Worm (Caenorhabditis elegans) whole organism, young adult: Measurements from ENCODE around the gene gcsh-1.

ENCODE experiments used
- B0019.2 ChIP-seq: fragments of 200-800 bp; sonication (Bioruptor generic); conservative IDR thresholded peaks from 2 replicates; pipeline ENCODE4 v1.3.6; 2022; ENCODE audit warnings: missing genetic modification reagents, missing genetic modification characterization, missing compliant biosample characterization
- D2030.7 ChIP-seq: fragments of 200-800 bp; sonication (Bioruptor generic); IDR thresholded peaks from 2 replicates; pipeline ENCODE4 v1.3.6; 2022; ENCODE audit warnings: missing genetic modification reagents, missing genetic modification characterization, missing compliant biosample characterization
- F10E7.11 ChIP-seq: sonication (generic microtip); optimal IDR thresholded peaks from 2 replicates; lab custom pipeline; 2017; ENCODE audit warnings: mild to moderate bottlenecking, missing genetic modification characterization, moderate library complexity, missing compliant biosample characterization
- F23B12.7 ChIP-seq: sonication (generic microtip); optimal IDR thresholded peaks from 2 replicates; lab custom pipeline; 2017; ENCODE audit warnings: missing genetic modification characterization, mild to moderate bottlenecking, missing compliant biosample characterization, antibody characterized with exemption, moderate library complexity; ENCODE audit not compliant: insufficient read depth
- F37B4.10 ChIP-seq: fragments of 200-800 bp; sonication (Bioruptor generic); IDR thresholded peaks from 2 replicates; pipeline ENCODE4 v1.3.6; 2022; ENCODE audit warnings: missing genetic modification characterization, missing compliant biosample characterization
- F55B11.4 ChIP-seq: sonication (generic microtip); optimal IDR thresholded peaks from 2 replicates; lab custom pipeline; 2016; ENCODE audit warnings: missing compliant biosample characterization, missing genetic modification characterization, borderline replicate concordance; ENCODE audit not compliant: insufficient read depth
- K11D2.4 ChIP-seq: fragments of 200-800 bp; sonication (Bioruptor generic); IDR thresholded peaks from 2 replicates; pipeline ENCODE4 v1.3.6; 2022; ENCODE audit warnings: missing genetic modification reagents, missing genetic modification characterization, missing compliant biosample characterization
- K12H6.12 ChIP-seq: fragments of 200-800 bp; sonication (Bioruptor generic); optimal IDR thresholded peaks from 2 replicates; lab custom pipeline; 2018; ENCODE audit warnings: mild to moderate bottlenecking, missing genetic modification characterization, missing compliant biosample characterization
- T07F8.4 ChIP-seq: sonication (generic microtip); optimal IDR thresholded peaks from 2 replicates; lab custom pipeline; 2016; ENCODE audit warnings: mild to moderate bottlenecking, missing genetic modification characterization, moderate library complexity, missing compliant biosample characterization
- T26A5.8 ChIP-seq: sonication (generic microtip); optimal IDR thresholded peaks from 2 replicates; lab custom pipeline; 2016; ENCODE audit warnings: missing genetic modification characterization, missing compliant biosample characterization
- Y53F4B.3 ChIP-seq: fragments of 200-800 bp; sonication (Bioruptor generic); IDR thresholded peaks from 2 replicates; pipeline ENCODE4 v1.3.6; 2022; ENCODE audit warnings: missing genetic modification reagents, missing genetic modification characterization, missing compliant biosample characterization
- Y53G8AR.9 ChIP-seq: fragments of 200-800 bp; sonication (Bioruptor generic); conservative IDR thresholded peaks from 2 replicates; pipeline ENCODE4 v1.3.6; 2022; ENCODE audit warnings: missing genetic modification reagents, missing genetic modification characterization, missing compliant biosample characterization
- akir-1 ChIP-seq: fragments of 200-800 bp; sonication (Bioruptor generic); optimal IDR thresholded peaks from 2 replicates; lab custom pipeline; 2018; ENCODE audit warnings: mild to moderate bottlenecking, missing genetic modification characterization, moderate library complexity, missing compliant biosample characterization
- ama-1 ChIP-seq, 3 experiments: fragments of 150-350 bp in 1 of 3; sonication (generic microtip) in 2 of 3; optimal IDR thresholded peaks; 2 replicates each; lab custom pipeline; 2014 to 2018; ENCODE audit warnings: missing biosample characterization in 2 of 3, missing genetic modification characterization in 2 of 3, missing genetic modification reagents in 2 of 3
- athp-1 ChIP-seq: sonication (generic microtip); optimal IDR thresholded peaks from 2 replicates; lab custom pipeline; 2017; ENCODE audit warnings: mild to moderate bottlenecking, missing genetic modification characterization, missing compliant biosample characterization
- bed-1 ChIP-seq: fragments of 200-800 bp; sonication (Bioruptor generic); IDR thresholded peaks from 2 replicates; pipeline ENCODE4 v1.3.6; 2022; ENCODE audit warnings: missing genetic modification reagents, missing genetic modification characterization, missing compliant biosample characterization
- cebp-1 ChIP-seq, 2 experiments: fragments of 200-800 bp in 1 of 2; sonication (Bioruptor generic) in 1 of 2; sonication (generic microtip) in 1 of 2; IDR thresholded peaks in 1 of 2; optimal IDR thresholded peaks in 1 of 2; 2 replicates each; pipeline versions ENCODE4 v1.3.6 to Lab custom; 2017 to 2022; ENCODE audit warnings: missing compliant biosample characterization in 2 of 2, missing genetic modification characterization in 2 of 2, mild to moderate bottlenecking in 1 of 2, missing genetic modification reagents in 1 of 2, moderate library complexity in 1 of 2
- ceh-40 ChIP-seq: fragments of 200-800 bp; sonication (Bioruptor generic); IDR thresholded peaks from 2 replicates; pipeline ENCODE4 v1.3.6; 2022; ENCODE audit warnings: missing genetic modification characterization, missing compliant biosample characterization
- ceh-79 ChIP-seq: sonication (generic microtip); optimal IDR thresholded peaks from 2 replicates; lab custom pipeline; 2017; ENCODE audit warnings: mild to moderate bottlenecking, missing genetic modification characterization, missing compliant biosample characterization
- ceh-91 ChIP-seq: fragments of 200-800 bp; sonication (Bioruptor generic); IDR thresholded peaks from 2 replicates; pipeline ENCODE4 v1.3.6; 2022; ENCODE audit warnings: missing genetic modification reagents, missing genetic modification characterization, missing compliant biosample characterization
- efl-1 ChIP-seq: fragments of 150-350 bp; optimal IDR thresholded peaks from 2 replicates; lab custom pipeline; 2014; ENCODE audit warnings: missing biosample characterization, missing genetic modification reagents, missing genetic modification characterization
- egl-44 ChIP-seq: fragments of 200-800 bp; sonication (Bioruptor generic); IDR thresholded peaks from 2 replicates; pipeline ENCODE4 v1.3.6; 2022; ENCODE audit warnings: missing genetic modification reagents, missing genetic modification characterization, missing compliant biosample characterization
- hrde-1 ChIP-seq: sonication (generic microtip); optimal IDR thresholded peaks from 2 replicates; lab custom pipeline; 2016; ENCODE audit warnings: missing genetic modification characterization, mild to moderate bottlenecking, missing compliant biosample characterization, moderate library complexity, missing genotype, missing genetic modification reagents, borderline replicate concordance
- hsf-1 ChIP-seq: fragments of 200-800 bp; sonication (Bioruptor generic); IDR thresholded peaks from 2 replicates; pipeline ENCODE4 v1.3.6; 2022; ENCODE audit warnings: missing genetic modification reagents, missing genetic modification characterization, missing compliant biosample characterization
- lag-1 ChIP-seq: fragments of 200-800 bp; sonication (Bioruptor generic); IDR thresholded peaks from 2 replicates; pipeline ENCODE4 v1.3.6; 2022; ENCODE audit warnings: missing genetic modification reagents, missing genetic modification characterization, missing compliant biosample characterization
- lin-26 ChIP-seq: fragments of 200-800 bp; sonication (Bioruptor generic); IDR thresholded peaks from 2 replicates; pipeline ENCODE4 v1.3.6; 2022; ENCODE audit warnings: missing genetic modification reagents, missing genetic modification characterization, missing compliant biosample characterization
- lin-40 ChIP-seq: sonication (generic microtip); optimal IDR thresholded peaks from 2 replicates; lab custom pipeline; 2016; ENCODE audit warnings: missing genetic modification characterization, mild to moderate bottlenecking, missing compliant biosample characterization, missing genotype, missing genetic modification reagents
- lin-54 ChIP-seq: fragments of 200-800 bp; sonication (Bioruptor generic); optimal IDR thresholded peaks from 2 replicates; lab custom pipeline; 2018; ENCODE audit warnings: mild to moderate bottlenecking, missing genetic modification characterization, missing compliant biosample characterization
- lir-1 ChIP-seq: fragments of 200-800 bp; sonication (Bioruptor generic); conservative IDR thresholded peaks from 2 replicates; pipeline ENCODE4 v1.3.6; 2022; ENCODE audit warnings: missing genetic modification reagents, missing genetic modification characterization, missing compliant biosample characterization
- lsl-1 ChIP-seq: fragments of 200-800 bp; sonication (Bioruptor generic); optimal IDR thresholded peaks from 2 replicates; lab custom pipeline; 2018; ENCODE audit warnings: mild to moderate bottlenecking, missing genetic modification characterization, moderate library complexity, missing compliant biosample characterization
- madf-10 ChIP-seq: sonication (generic microtip); optimal IDR thresholded peaks from 2 replicates; lab custom pipeline; 2016; ENCODE audit warnings: mild to moderate bottlenecking, missing genetic modification characterization, missing compliant biosample characterization
- nhr-179 ChIP-seq: sonication (generic microtip); optimal IDR thresholded peaks from 2 replicates; lab custom pipeline; 2016; ENCODE audit warnings: mild to moderate bottlenecking, missing genetic modification characterization, missing compliant biosample characterization
- nhr-80 ChIP-seq: sonication (generic microtip); optimal IDR thresholded peaks from 2 replicates; lab custom pipeline; 2016; ENCODE audit warnings: missing genetic modification characterization, missing compliant biosample characterization
- pbrm-1 ChIP-seq: fragments of 200-800 bp; sonication (Bioruptor generic); IDR thresholded peaks from 2 replicates; pipeline ENCODE4 v1.3.6; 2022; ENCODE audit warnings: missing genetic modification reagents, missing genetic modification characterization, missing compliant biosample characterization
- sdz-38 ChIP-seq: sonication (generic microtip); optimal IDR thresholded peaks from 2 replicates; lab custom pipeline; 2016; ENCODE audit warnings: missing genotype, missing genetic modification characterization, missing compliant biosample characterization
- sea-2 ChIP-seq: fragments of 200-800 bp; sonication (Bioruptor generic); IDR thresholded peaks from 2 replicates; pipeline ENCODE4 v1.3.6; 2022; ENCODE audit warnings: missing genetic modification characterization, missing compliant biosample characterization
- snpc-1.3 ChIP-seq: sonication (generic microtip); optimal IDR thresholded peaks from 2 replicates; lab custom pipeline; 2017; ENCODE audit warnings: missing genetic modification characterization, mild to moderate bottlenecking, missing compliant biosample characterization, antibody characterized with exemption, moderate library complexity, missing genotype, missing genetic modification reagents; ENCODE audit not compliant: insufficient read depth
- somi-1 ChIP-seq: fragments of 200-800 bp; sonication (Bioruptor generic); optimal IDR thresholded peaks from 2 replicates; lab custom pipeline; 2018; ENCODE audit warnings: mild to moderate bottlenecking, missing genetic modification characterization, missing compliant biosample characterization
- tlf-1 ChIP-seq: fragments of 200-800 bp; sonication (Bioruptor generic); optimal IDR thresholded peaks from 2 replicates; lab custom pipeline; 2018; ENCODE audit warnings: mild to moderate bottlenecking, missing genetic modification characterization, missing compliant biosample characterization
- unc-130 ChIP-seq: sonication (generic microtip); optimal IDR thresholded peaks from 2 replicates; lab custom pipeline; 2016; ENCODE audit warnings: missing genetic modification reagents, missing genetic modification characterization, missing compliant biosample characterization
- xnd-1 ChIP-seq: sonication (generic microtip); optimal IDR thresholded peaks from 2 replicates; lab custom pipeline; 2016; ENCODE audit warnings: missing genotype, missing genetic modification reagents, missing genetic modification characterization, missing compliant biosample characterization
- ztf-26 ChIP-seq: sonication (generic microtip); optimal IDR thresholded peaks from 2 replicates; lab custom pipeline; 2017; ENCODE audit warnings: missing genetic modification characterization, missing compliant biosample characterization

The gcsh-1 gene

DNA sequence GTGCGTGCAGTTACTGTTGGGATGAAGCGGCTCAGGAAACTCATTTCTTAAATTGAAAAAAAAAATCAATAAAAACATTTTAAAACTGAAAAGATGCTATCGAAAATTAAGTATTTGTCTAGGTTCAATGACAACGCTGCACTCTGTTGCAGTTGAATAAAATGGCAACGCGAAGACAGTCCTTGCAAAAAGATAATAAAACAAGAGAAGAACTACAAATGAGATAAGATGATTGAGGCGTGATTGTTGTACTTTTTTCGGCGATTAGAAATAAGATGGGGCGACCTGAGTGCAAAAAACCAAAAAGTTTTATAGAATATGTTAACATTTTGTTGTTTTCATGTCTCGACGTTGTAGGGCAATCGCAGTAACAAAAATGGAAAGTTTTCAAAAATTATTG, at the start of gene gcsh-1:
gcsh-1 (minus strand) TSS at position 46 of the 400 bp plus-strand sequence.
- TF ChIP-seq egl-44 (GFP tag; lab: Robert Waterston, UW) (no peak), T26A5.8 (no peak), nhr-80 (tag; lab: Kevin White, UChicago) (peak; percentile 66), tlf-1 (no peak)

DNA sequence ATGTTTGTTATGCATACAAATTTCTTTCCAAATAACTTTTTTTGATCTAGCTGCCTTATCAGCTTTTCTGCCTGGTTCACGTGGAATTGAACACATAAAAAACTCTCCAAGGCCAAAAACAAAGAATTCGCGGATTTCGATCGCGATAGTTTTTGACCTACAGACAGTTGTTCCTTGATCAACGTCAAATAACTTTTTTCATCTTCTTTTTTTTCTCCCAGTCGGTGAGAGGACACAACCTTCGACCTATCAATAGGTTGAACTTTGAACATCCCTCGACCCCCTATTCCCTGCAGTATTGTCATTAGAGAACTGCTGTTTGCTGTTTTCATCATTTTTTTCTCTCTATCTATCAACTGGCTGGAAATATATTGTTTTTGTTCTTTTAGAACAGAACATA, 48.9 kb upstream of the gcsh-1 start:
- TF ChIP-seq K11D2.4 (GFP tag; lab: Robert Waterston, UW), result 0 out of 2 replicates have a peak, but pooled peaks have one; percentile 44
- no peak for TF ChIP-seq D2030.7
- TF ChIP-seq F55B11.4, result no peak
- TF ChIP-seq hsf-1 (GFP tag; lab: Robert Waterston, UW), result no peak
- TF ChIP-seq sdz-38, result no peak
- TF ChIP-seq, all 124 proteins: peak for 1

DNA sequence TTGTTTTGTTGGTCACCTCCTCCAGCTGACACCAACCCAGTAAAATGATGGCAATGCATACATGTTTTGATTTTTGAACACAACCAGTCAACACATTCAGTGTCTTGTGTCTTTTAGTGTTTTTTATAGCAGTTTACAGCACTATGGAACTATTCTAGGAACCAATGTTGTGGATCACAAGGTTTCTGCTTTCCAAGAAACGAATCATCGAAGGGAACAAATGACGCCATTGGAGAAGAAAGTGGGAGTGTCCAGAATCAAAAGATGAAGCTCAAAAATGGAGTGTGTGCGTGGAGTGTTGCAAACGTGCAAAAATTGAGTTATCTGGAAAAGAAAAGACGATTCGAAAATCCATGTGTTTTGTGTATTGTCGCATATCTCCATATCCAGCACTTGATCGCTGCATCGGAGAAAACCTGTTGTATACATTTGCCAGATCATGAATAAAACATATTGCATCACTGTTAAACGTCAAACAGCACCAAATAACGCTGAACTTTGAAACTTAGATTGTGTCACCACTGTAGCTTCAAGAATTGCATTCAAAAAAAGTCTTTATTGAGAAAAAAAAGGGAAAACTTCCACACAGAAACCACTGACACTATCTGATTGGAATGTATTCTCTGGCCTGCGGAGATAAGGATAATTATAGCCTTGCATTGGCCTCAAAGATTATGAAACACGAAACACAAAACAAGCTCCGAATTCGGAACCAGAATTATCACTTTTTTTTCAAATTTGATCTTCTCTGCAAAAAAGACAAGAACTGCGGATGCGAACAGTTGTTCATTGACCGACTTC, 47.6 kb upstream of the gcsh-1 start:
- TF ChIP-seq athp-1 (tag; lab: Kevin White, UChicago) (no peak), efl-1 (GFP tag; lab: Kevin White, UChicago) (no peak), akir-1 (GFP tag; lab: Kevin White, UChicago) (no peak), K12H6.12 (tag; lab: Kevin White, UChicago) (peak; percentile 21), lin-26 (GFP tag; lab: Robert Waterston, UW) (no peak), ceh-40 (GFP tag; lab: Robert Waterston, UW) (no peak), sdz-38 (no peak), somi-1 (GFP tag; lab: Kevin White, UChicago) (peak; percentile 25), Y53F4B.3 (GFP tag; lab: Robert Waterston, UW) (no peak), nhr-179 (no peak), madf-10 (tag; lab: Kevin White, UChicago) (peak; percentile 1), nhr-80 (tag; lab: Kevin White, UChicago) (peak; percentile 33), K11D2.4 (GFP tag; lab: Robert Waterston, UW) (0 out of 2 replicates have a peak, but pooled peaks have one; percentile 36), ceh-79 (tag; lab: Kevin White, UChicago) (no peak), F37B4.10 (GFP tag; lab: Robert Waterston, UW) (no peak), ama-1 (optimal IDR thresholded peaks at IDR 0.05; lab: Kevin White, UChicago) (no peak), ama-1 (GFP tag; optimal IDR thresholded peaks at IDR 0.05; lab: Kevin White, UChicago) (no peak), lsl-1 (no peak), F10E7.11 (tag; lab: Kevin White, UChicago) (no peak), hrde-1 (no peak), pbrm-1 (GFP tag; lab: Robert Waterston, UW) (peak; percentile 30; the same call in 1 of the 2 replicates), Y53G8AR.9 (no peak), T07F8.4 (no peak), ztf-26 (tag; lab: Kevin White, UChicago) (no peak), lin-54 (no peak), xnd-1 (tag; lab: Kevin White, UChicago) (no peak), sea-2 (GFP tag; lab: Robert Waterston, UW) (no peak), cebp-1 (GFP tag; IDR thresholded peaks at IDR 0.05; lab: Robert Waterston, UW) (0 out of 2 replicates have a peak, but pooled peaks have one; percentile 9), cebp-1 (tag; optimal IDR thresholded peaks at IDR 0.05; lab: Kevin White, UChicago) (no peak), F55B11.4 (no peak), B0019.2 (no peak), bed-1 (GFP tag; lab: Robert Waterston, UW) (no peak), T26A5.8 (no peak), lir-1 (no peak), unc-130 (GFP tag; lab: Kevin White, UChicago) (no peak), F23B12.7 (no peak), lin-40 (tag; lab: Kevin White, UChicago) (peak; percentile 58), snpc-1.3 (tag; lab: Kevin White, UChicago) (no peak), lag-1 (GFP tag; lab: Robert Waterston, UW) (no peak), ceh-91 (GFP tag; lab: Robert Waterston, UW) (no peak)
